Worm (Caenorhabditis elegans) whole organism, L3 larva: ENCODE measurements around the gene E02H4.4.

Experiments
- ama-1 ChIP-seq: fragments of 150-350 bp; optimal IDR thresholded peaks from 2 replicates; lab custom pipeline; 2018
- fkh-10 ChIP-seq: sonication (generic microtip); optimal IDR thresholded peaks from 2 replicates; lab custom pipeline; 2017; ENCODE audit warnings: missing biosample characterization, missing genetic modification reagents, missing genetic modification characterization
- jun-1 ChIP-seq: fragments of 150-350 bp; optimal IDR thresholded peaks from 2 replicates; lab custom pipeline; 2014; ENCODE audit warnings: missing biosample characterization, missing genetic modification reagents, missing genetic modification characterization
- lin-39 ChIP-seq: fragments of 150-350 bp; optimal IDR thresholded peaks from 2 replicates; lab custom pipeline; 2018; ENCODE audit warnings: missing biosample characterization, missing genetic modification reagents, missing genetic modification characterization
- nfya-1 ChIP-seq: sonication (generic microtip); optimal IDR thresholded peaks from 2 replicates; lab custom pipeline; 2017; ENCODE audit warnings: missing genetic modification characterization, mild to moderate bottlenecking, missing compliant biosample characterization, antibody characterized with exemption, moderate library complexity; ENCODE audit not compliant: insufficient read depth
- nhr-28 ChIP-seq: fragments of 150-350 bp; optimal IDR thresholded peaks from 2 replicates; lab custom pipeline; 2014; ENCODE audit warnings: missing biosample characterization, missing genetic modification characterization
- pha-4 ChIP-seq: fragments of 150-350 bp; optimal IDR thresholded peaks from 2 replicates; lab custom pipeline; 2014; ENCODE audit warnings: missing biosample characterization, missing genetic modification reagents, missing genetic modification characterization
- snpc-4 ChIP-seq: fragments of 150-350 bp; optimal IDR thresholded peaks from 2 replicates; lab custom pipeline; 2014; ENCODE audit warnings: missing biosample characterization, missing genetic modification characterization
- tbx-2 ChIP-seq: sonication (generic microtip); optimal IDR thresholded peaks from 2 replicates; lab custom pipeline; 2016; ENCODE audit warnings: mild to moderate bottlenecking, missing genetic modification characterization, missing compliant biosample characterization
- ztf-11 ChIP-seq: fragments of 150-350 bp; optimal IDR thresholded peaks from 2 replicates; lab custom pipeline; 2014; ENCODE audit warnings: missing biosample characterization, missing genetic modification characterization

DNA sequence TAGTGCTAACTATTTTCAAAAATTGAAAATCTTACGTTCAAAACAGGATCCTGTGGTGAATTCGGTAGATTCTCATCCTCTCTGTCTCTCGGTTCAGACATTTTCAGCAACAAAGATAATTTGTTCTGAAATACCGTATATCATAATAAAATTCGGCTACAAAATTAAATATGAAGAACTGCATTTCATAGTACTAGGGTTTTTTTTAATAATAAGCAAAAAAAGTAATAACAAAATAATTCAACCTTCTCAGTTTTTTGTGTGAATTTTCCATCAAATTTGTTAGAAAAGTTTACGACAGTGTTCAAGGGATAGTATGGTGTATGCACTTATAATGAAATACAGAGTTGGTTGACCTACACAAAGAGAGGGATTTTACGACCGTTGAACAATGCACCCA lies 34.6 kb upstream of the E02H4.4 start, which contains the start of gene K06G5.3:
- TF ChIP-seq pha-4 (tag; lab: Kevin White, UChicago) (no peak), jun-1 (tag; lab: Kevin White, UChicago) (no peak), nfya-1 (tag; lab: Kevin White, UChicago) (no peak), nhr-28 (tag; lab: Kevin White, UChicago) (no peak), tbx-2 (no peak), fkh-10 (GFP tag; lab: Kevin White, UChicago) (no peak), ama-1 (lab: Kevin White, UChicago) (no peak), ztf-11 (tag; lab: Kevin White, UChicago) (no peak), lin-39 (tag; lab: Kevin White, UChicago) (no peak), snpc-4 (tag; lab: Kevin White, UChicago) (no peak)
